Fruit fly (Drosophila melanogaster): ENCODE results near the gene Ugt303A1.

The Ugt303A1 gene

DNA sequence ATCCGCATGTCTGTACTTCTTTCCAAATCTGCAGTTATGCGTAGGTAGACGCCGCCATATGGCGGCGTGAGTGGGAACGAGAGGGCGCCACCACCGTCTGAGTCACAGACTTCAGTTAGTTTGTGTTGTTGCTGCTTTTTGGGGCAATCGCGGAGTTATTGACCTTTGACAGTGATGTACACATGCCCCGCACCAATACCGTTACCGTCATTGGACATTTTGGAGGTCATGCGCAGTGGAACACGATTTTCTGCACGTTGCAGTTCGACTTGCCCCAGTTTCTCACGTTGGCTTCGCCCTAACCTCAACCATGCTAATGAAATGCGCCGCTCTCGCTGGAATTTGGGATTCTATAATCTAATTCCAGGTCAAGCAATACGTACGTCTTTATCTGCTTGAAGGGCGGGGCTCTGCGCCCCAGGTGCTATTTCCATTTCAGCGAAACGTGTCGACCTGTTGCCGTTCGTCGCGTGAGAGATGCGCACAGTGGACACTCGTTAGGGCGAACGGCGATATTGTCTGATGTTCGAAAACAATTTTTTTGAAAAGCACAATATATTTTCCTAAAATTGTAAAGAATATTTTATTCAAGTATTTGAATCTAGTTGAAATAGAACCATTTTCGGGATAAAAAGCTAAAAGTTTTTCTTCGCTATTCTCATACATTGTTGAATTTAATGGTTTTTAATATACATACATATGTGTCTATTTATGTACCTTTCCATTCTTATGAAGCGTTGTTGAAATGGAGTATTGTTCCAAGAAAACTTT lies 36.1 kb downstream of the Ugt303A1 start (continued):
- TF ChIP-seq lbe (GFP tag; optimal IDR thresholded peaks at IDR 0.05) (peak; percentile 45), Taf1 (GFP tag; IDR thresholded peaks at IDR 0.05) (no peak; the same call in 1 of the 2 replicates), Sin3A (optimal IDR thresholded peaks at IDR 0.05) (no peak), HLHmδ (GFP tag; optimal IDR thresholded peaks at IDR 0.05) (no peak), CG1647 (GFP tag; optimal IDR thresholded peaks at IDR 0.05) (peak; percentile 80), tx (GFP tag; optimal IDR thresholded peaks at IDR 0.05) (peak; percentile 65), CG34422 (GFP tag; IDR thresholded peaks at IDR 0.05) (peak; percentile 77), wor (GFP tag; IDR thresholded peaks at IDR 0.05) (peak; percentile 30; the same call in 1 of the 2 replicates), dpn (GFP tag; optimal IDR thresholded peaks at IDR 0.05) (peak; percentile 78 to 86), CG18011 (GFP tag; optimal IDR thresholded peaks at IDR 0.05) (peak; percentile 5), CG4707 (GFP tag; optimal IDR thresholded peaks at IDR 0.05) (no peak), shn (GFP tag; optimal IDR thresholded peaks at IDR 0.05) (peak; percentile 61), Chrac-16 (GFP tag; optimal IDR thresholded peaks at IDR 0.05) (peak; percentile 77), CG6272 (GFP tag; IDR thresholded peaks at IDR 0.05) (peak; percentile 54; the same call in 1 of the 2 replicates), Nf-YC (tag; optimal IDR thresholded peaks at IDR 0.05) (peak; percentile 71), NC2β (GFP tag; optimal IDR thresholded peaks at IDR 0.05) (peak; percentile 48), CG15479 (GFP tag; optimal IDR thresholded peaks at IDR 0.05) (no peak), dati (GFP tag; IDR thresholded peaks at IDR 0.05) (no peak), unc-4 (GFP tag; IDR thresholded peaks at IDR 0.05; ENCODE audit: partially characterized antibody) (no peak), CG7839 (tag; optimal IDR thresholded peaks at IDR 0.05) (peak; percentile 75), Hr39 (optimal IDR thresholded peaks at IDR 0.05) (no peak), CG12659 (GFP tag; optimal IDR thresholded peaks at IDR 0.05) (peak; percentile 76), tgo (GFP tag; IDR thresholded peaks at IDR 0.05) (peak; percentile 79), slbo (GFP tag; IDR thresholded peaks at IDR 0.05) (peak; percentile 90), Dip3 (GFP tag; optimal IDR thresholded peaks at IDR 0.05) (peak; percentile 65), CG3847 (GFP tag; IDR thresholded peaks at IDR 0.05) (peak; percentile 56), CG7786 (GFP tag; optimal IDR thresholded peaks at IDR 0.05) (peak; percentile 70), Hmr (GFP tag; optimal IDR thresholded peaks at IDR 0.05) (peak; percentile 76), CG6683 (GFP tag; optimal IDR thresholded peaks at IDR 0.05) (no peak), CG30431 (GFP tag; optimal IDR thresholded peaks at IDR 0.05) (peak; percentile 32), psq (GFP tag; optimal IDR thresholded peaks at IDR 0.05) (peak; percentile 40), CG13424 (tag; optimal IDR thresholded peaks at IDR 0.05) (peak; percentile 63), CG30403 (GFP tag; optimal IDR thresholded peaks at IDR 0.05) (peak; percentile 88), gcm2 (GFP tag; optimal IDR thresholded peaks at IDR 0.05) (peak; percentile 18), dan (GFP tag; IDR thresholded peaks at IDR 0.05) (no peak), HHEX (GFP tag; optimal IDR thresholded peaks at IDR 0.05) (peak; percentile 60), CG17612 (GFP tag; IDR thresholded peaks at IDR 0.05) (peak; percentile 76), rib (GFP tag; IDR thresholded peaks at IDR 0.05) (peak; percentile 65; the same call in 1 of the 2 replicates), pita (GFP tag; optimal IDR thresholded peaks at IDR 0.05) (no peak), Doc2 (GFP tag; IDR thresholded peaks at IDR 0.05) (no peak), Poxn (GFP tag; IDR thresholded peaks at IDR 0.05) (no peak), pnt (GFP tag; optimal IDR thresholded peaks at IDR 0.05) (peak; percentile 63), pb (GFP tag; optimal IDR thresholded peaks at IDR 0.05) (peak; percentile 34), sna (GFP tag; IDR thresholded peaks at IDR 0.05; ENCODE audit: partially characterized antibody) (no peak), CG3838 (GFP tag; optimal IDR thresholded peaks at IDR 0.05) (peak; percentile 36), CG17359 (tag; optimal IDR thresholded peaks at IDR 0.05) (peak; percentile 73), CG17361 (GFP tag; IDR thresholded peaks at IDR 0.05) (peak; percentile 66), sqz (GFP tag; optimal IDR thresholded peaks at IDR 0.05) (peak; percentile 10), cas (GFP tag; IDR thresholded peaks at IDR 0.05) (peak; percentile 44; the same call in 1 of the 2 replicates), Drgx (GFP tag; IDR thresholded peaks at IDR 0.05) (peak; percentile 70)
